Fruit fly (Drosophila melanogaster): Measurements from ENCODE around the gene Mrp4.

The Mrp4 gene

DNA sequence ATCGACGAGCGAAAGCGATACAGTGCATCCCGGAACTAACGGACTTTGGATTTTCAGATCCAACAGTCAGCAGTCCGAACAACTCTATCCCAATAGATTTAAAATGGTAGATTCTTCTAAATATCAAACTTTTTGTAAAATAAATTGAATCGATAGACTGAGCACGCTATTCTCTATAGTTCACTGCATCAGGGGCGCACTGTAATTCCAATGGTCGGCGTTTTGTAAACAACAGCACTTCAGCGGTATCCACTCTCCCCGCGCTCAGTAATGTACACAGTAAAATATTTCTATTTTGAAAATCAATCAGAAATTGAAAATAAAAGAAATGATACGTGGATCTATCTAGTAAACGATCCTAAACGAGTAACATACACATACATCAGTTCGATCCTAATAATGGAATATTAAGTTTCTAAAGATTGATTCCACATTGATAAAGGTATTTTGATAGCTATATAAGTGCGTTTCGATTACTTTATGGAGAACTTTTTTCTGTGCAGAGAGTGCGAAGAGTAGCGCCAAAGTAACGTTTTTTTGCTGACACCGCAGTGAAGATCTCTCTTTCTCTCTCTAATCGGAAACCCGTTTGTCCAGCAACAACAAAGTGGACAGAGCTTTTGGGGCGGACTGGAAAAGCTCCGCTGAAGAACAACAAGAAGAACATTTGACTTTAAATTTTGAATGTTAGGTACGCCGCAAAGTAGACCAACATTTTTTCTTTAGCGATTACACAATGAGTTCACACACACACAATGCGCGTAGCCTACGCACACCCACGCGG, 6.5 kb upstream of the Mrp4 start (continued):
- TF ChIP-seq CG12071 (GFP tag; optimal IDR thresholded peaks at IDR 0.05) (peak; percentile 86), croc (GFP tag; conservative IDR thresholded peaks at IDR 0.05) (peak; percentile 86), lola (GFP tag; optimal IDR thresholded peaks at IDR 0.05) (peak in 1 of 3 experiments; percentile 55), dmrt99B (tag; optimal IDR thresholded peaks at IDR 0.05) (peak; percentile 95), CG12299 (tag; optimal IDR thresholded peaks at IDR 0.05) (peak; percentile 74), pita (GFP tag; optimal IDR thresholded peaks at IDR 0.05) (no peak), CG14014 (GFP tag; IDR thresholded peaks at IDR 0.05) (peak; percentile 91), CG2712 (tag; optimal IDR thresholded peaks at IDR 0.05) (peak; percentile 95), CG11456 (GFP tag; IDR thresholded peaks at IDR 0.05) (peak; percentile 92), tgo (GFP tag; IDR thresholded peaks at IDR 0.05) (peak; percentile 94), Ssrp (tag; optimal IDR thresholded peaks at IDR 0.05) (peak; percentile 72), aop (GFP tag; IDR thresholded peaks at IDR 0.05) (peak; percentile 70), Hr51 (GFP tag; optimal IDR thresholded peaks at IDR 0.05) (peak; percentile 83 to 87), CG11504 (tag; optimal IDR thresholded peaks at IDR 0.05) (peak; percentile 95), CG9437 (GFP tag; optimal IDR thresholded peaks at IDR 0.05) (peak; percentile 74), eve (GFP tag; optimal IDR thresholded peaks at IDR 0.05) (peak in 1 of 2 experiments; percentile 94), CG1602 (GFP tag; optimal IDR thresholded peaks at IDR 0.05) (peak; percentile 76), CG4424 (GFP tag; optimal IDR thresholded peaks at IDR 0.05) (peak; percentile 95), kni (GFP tag; optimal IDR thresholded peaks at IDR 0.05) (peak; percentile 59), CG2116 (GFP tag; optimal IDR thresholded peaks at IDR 0.05) (peak; percentile 47), gcm2 (GFP tag; optimal IDR thresholded peaks at IDR 0.05) (peak; percentile 82), CG12659 (GFP tag; optimal IDR thresholded peaks at IDR 0.05) (peak; percentile 88), caup (GFP tag; optimal IDR thresholded peaks at IDR 0.05; ENCODE audit: severe bottlenecking) (peak; percentile 90), trem (tag; optimal IDR thresholded peaks at IDR 0.05) (peak; percentile 85), CG17802 (tag; optimal IDR thresholded peaks at IDR 0.05) (peak; percentile 47), zen (tag; optimal IDR thresholded peaks at IDR 0.05) (peak; percentile 71), dmrt11E (tag; optimal IDR thresholded peaks at IDR 0.05) (peak; percentile 15), HLH4C (GFP tag; IDR thresholded peaks at IDR 0.05; ENCODE audit: partially characterized antibody) (no peak), rib (GFP tag; IDR thresholded peaks at IDR 0.05) (peak; percentile 92), stc (GFP tag; IDR thresholded peaks at IDR 0.05) (peak; percentile 92), Asciz (GFP tag; optimal IDR thresholded peaks at IDR 0.05) (peak; percentile 86), prd (optimal IDR thresholded peaks at IDR 0.05) (no peak), prd (GFP tag; IDR thresholded peaks at IDR 0.05) (peak; percentile 97), zf30C (GFP tag; optimal IDR thresholded peaks at IDR 0.05) (no peak), HmgZ (tag; optimal IDR thresholded peaks at IDR 0.05) (peak; percentile 88), Rx (GFP tag; IDR thresholded peaks at IDR 0.05) (peak; percentile 89), CG3281 (GFP tag; optimal IDR thresholded peaks at IDR 0.05) (peak; percentile 94), her (GFP tag; optimal IDR thresholded peaks at IDR 0.05) (peak; percentile 88), hb (GFP tag; IDR thresholded peaks at IDR 0.05; ENCODE audit: partially characterized antibody) (no peak), Oaz (GFP tag; IDR thresholded peaks at IDR 0.05) (peak; percentile 78), tx (GFP tag; optimal IDR thresholded peaks at IDR 0.05) (peak; percentile 85), CG8281 (tag; optimal IDR thresholded peaks at IDR 0.05) (peak; percentile 76), nerfin-1 (tag; optimal IDR thresholded peaks at IDR 0.05) (peak; percentile 89), CG33557 (GFP tag; optimal IDR thresholded peaks at IDR 0.05) (peak; percentile 18), CG10366 (GFP tag; IDR thresholded peaks at IDR 0.05) (peak; percentile 88), CG3838 (GFP tag; optimal IDR thresholded peaks at IDR 0.05) (peak; percentile 38), lilli (GFP tag; optimal IDR thresholded peaks at IDR 0.05) (peak; percentile 95), Atf6 (GFP tag; IDR thresholded peaks at IDR 0.05) (peak; percentile 90)
